Worm (Caenorhabditis elegans) whole organism, L4/young adult: ENCODE measurements around the gene F22F7.3.

ENCODE experiments used
- W03F9.2 ChIP-seq: fragments of 150-350 bp; optimal IDR thresholded peaks from 2 replicates; lab custom pipeline; 2014; ENCODE audit warnings: missing biosample characterization, missing genetic modification characterization
- dao-5 ChIP-seq: sonication (generic microtip); optimal IDR thresholded peaks from 2 replicates; lab custom pipeline; 2016; ENCODE audit warnings: missing genotype, missing genetic modification characterization, moderate library complexity, missing compliant biosample characterization
- him-1 ChIP-seq: sonication (generic microtip); optimal IDR thresholded peaks from 2 replicates; lab custom pipeline; 2016; ENCODE audit warnings: missing genotype, missing genetic modification reagents, missing genetic modification characterization, missing compliant biosample characterization

ce11 chrV:2067985-2068499, 42.4 kb upstream of the F22F7.3 start, which contains the start of gene lbp-9:
- TF ChIP-seq W03F9.2 (tag; lab: Kevin White, UChicago) (no peak), him-1 (tag; lab: Kevin White, UChicago) (no peak), dao-5 (no peak)
